Worm (Caenorhabditis elegans) whole organism, late embryonic: Measurements from ENCODE around the gene Y75B12B.10.
"Not testable (repeated sequence)": the region's sequence is repeated elsewhere in the genome, so short reads cannot be mapped to it uniquely, and the experiment has no call there.

Experiments
- C08G9.2 ChIP-seq: sonication (generic microtip); optimal IDR thresholded peaks from 2 replicates; lab custom pipeline; 2016; ENCODE audit warnings: mild to moderate bottlenecking, missing genetic modification characterization, moderate library complexity, missing compliant biosample characterization
- C38D4.7 ChIP-seq: fragments of 200-800 bp; sonication (Bioruptor generic); optimal IDR thresholded peaks from 2 replicates; lab custom pipeline; 2018; ENCODE audit warnings: mild to moderate bottlenecking, missing genetic modification characterization, moderate library complexity, missing compliant biosample characterization
- T23F11.4 ChIP-seq: fragments of 200-800 bp; sonication (Bioruptor generic); optimal IDR thresholded peaks from 2 replicates; lab custom pipeline; 2018; ENCODE audit warnings: mild to moderate bottlenecking, missing genetic modification characterization, missing compliant biosample characterization
- ceh-18 ChIP-seq: sonication (generic microtip); optimal IDR thresholded peaks from 2 replicates; lab custom pipeline; 2016; ENCODE audit warnings: missing genetic modification characterization, missing compliant biosample characterization
- ceh-19 ChIP-seq: fragments of 200-800 bp; sonication (Bioruptor generic); optimal IDR thresholded peaks from 2 replicates; lab custom pipeline; 2018; ENCODE audit warnings: mild to moderate bottlenecking, missing genetic modification characterization, missing compliant biosample characterization
- ceh-31 ChIP-seq: sonication (generic microtip); optimal IDR thresholded peaks from 2 replicates; lab custom pipeline; 2016; ENCODE audit warnings: missing genetic modification characterization, missing compliant biosample characterization
- ceh-34 ChIP-seq: sonication (generic microtip); optimal IDR thresholded peaks from 2 replicates; lab custom pipeline; 2016; ENCODE audit warnings: mild to moderate bottlenecking, missing genetic modification characterization, missing compliant biosample characterization
- ceh-9 ChIP-seq: sonication (generic microtip); optimal IDR thresholded peaks from 2 replicates; lab custom pipeline; 2016; ENCODE audit warnings: mild to moderate bottlenecking, missing genetic modification characterization, inconsistent platforms, missing compliant biosample characterization
- che-1 ChIP-seq: sonication (generic microtip); optimal IDR thresholded peaks from 2 replicates; lab custom pipeline; 2016; ENCODE audit warnings: mild to moderate bottlenecking, missing genetic modification characterization, missing compliant biosample characterization
- hlh-13 ChIP-seq: fragments of 200-800 bp; sonication (Bioruptor generic); optimal IDR thresholded peaks from 2 replicates; lab custom pipeline; 2018; ENCODE audit warnings: mild to moderate bottlenecking, missing genetic modification characterization, missing compliant biosample characterization
- hlh-15 ChIP-seq: sonication (generic microtip); optimal IDR thresholded peaks from 2 replicates; lab custom pipeline; 2016; ENCODE audit warnings: missing genetic modification characterization, missing compliant biosample characterization
- hlh-6 ChIP-seq: sonication (generic microtip); optimal IDR thresholded peaks from 2 replicates; lab custom pipeline; 2016; ENCODE audit warnings: missing genotype, missing genetic modification characterization, missing compliant biosample characterization
- madf-2 ChIP-seq: sonication (generic microtip); optimal IDR thresholded peaks from 2 replicates; lab custom pipeline; 2017; ENCODE audit warnings: missing genetic modification characterization, missing compliant biosample characterization
- nhr-11 ChIP-seq: fragments of 150-350 bp; optimal IDR thresholded peaks from 2 replicates; lab custom pipeline; 2014; ENCODE audit warnings: missing biosample characterization, missing genetic modification characterization
- nhr-232 ChIP-seq: sonication (generic microtip); optimal IDR thresholded peaks from 2 replicates; lab custom pipeline; 2016; ENCODE audit warnings: missing genetic modification characterization, missing compliant biosample characterization
- pha-4 ChIP-seq: fragments of 150-350 bp; optimal IDR thresholded peaks from 2 replicates; lab custom pipeline; 2018; ENCODE audit warnings: missing biosample characterization, missing genetic modification reagents, missing genetic modification characterization
- ref-2 ChIP-seq: sonication (generic microtip); optimal IDR thresholded peaks from 2 replicates; lab custom pipeline; 2016; ENCODE audit warnings: missing genetic modification characterization, missing compliant biosample characterization
- sox-2 ChIP-seq: fragments of 200-800 bp; sonication (Bioruptor generic); IDR thresholded peaks from 2 replicates; pipeline ENCODE4 v1.3.6; 2022; ENCODE audit warnings: missing genetic modification reagents, missing genetic modification characterization, missing compliant biosample characterization
- ttx-3 ChIP-seq: sonication (generic microtip); optimal IDR thresholded peaks from 2 replicates; lab custom pipeline; 2016; ENCODE audit warnings: missing genetic modification reagents, missing genetic modification characterization, missing compliant biosample characterization
- unc-55 ChIP-seq: sonication (generic microtip); optimal IDR thresholded peaks from 2 replicates; lab custom pipeline; 2017; ENCODE audit warnings: missing biosample characterization, missing genetic modification reagents, missing genetic modification characterization
- ztf-16 ChIP-seq: sonication (generic microtip); optimal IDR thresholded peaks from 2 replicates; lab custom pipeline; 2017; ENCODE audit warnings: missing genetic modification characterization, missing compliant biosample characterization

The Y75B12B.10 gene

DNA sequence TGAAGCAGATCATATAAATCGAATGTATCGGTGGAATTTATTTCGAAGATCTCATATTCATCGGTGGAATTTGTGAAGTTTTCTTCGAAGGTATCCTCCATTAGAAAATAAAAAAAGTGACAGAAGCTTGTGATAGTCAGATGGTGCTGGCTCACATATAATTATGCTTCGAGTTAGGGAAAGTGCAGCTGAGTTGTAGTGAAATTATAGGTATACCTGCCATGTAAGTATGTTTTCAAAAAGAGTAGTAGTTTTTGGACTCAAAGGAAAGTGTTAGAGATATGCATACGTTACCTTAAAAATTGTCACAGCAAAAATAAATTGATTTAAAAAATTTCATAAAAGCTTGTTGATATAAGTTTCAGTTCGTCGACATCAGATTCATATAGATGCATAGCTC, 40.3 kb downstream of the Y75B12B.10 start, which contains the start of gene srw-11:
srw-11 (minus strand) TSS at position 101 of the 400 bp plus-strand sequence.
- no peak for TF ChIP-seq ceh-19 (GFP tag; lab: Kevin White, UChicago)
- TF ChIP-seq nhr-232 (tag; lab: Kevin White, UChicago), result no peak
- TF ChIP-seq C38D4.7 (GFP tag; lab: Kevin White, UChicago), result no peak
- TF ChIP-seq ref-2, result no peak
- TF ChIP-seq unc-55 (GFP tag; lab: Kevin White, UChicago), result no peak
- TF ChIP-seq ceh-9, result no peak
- TF ChIP-seq C08G9.2 (tag; lab: Kevin White, UChicago), result no peak
- TF ChIP-seq nhr-11, result no peak
- no peak for TF ChIP-seq T23F11.4 (GFP tag; lab: Kevin White, UChicago)
- no peak for TF ChIP-seq ztf-16 (tag; lab: Kevin White, UChicago)
- TF ChIP-seq ceh-18 (tag; lab: Kevin White, UChicago), result no peak

DNA sequence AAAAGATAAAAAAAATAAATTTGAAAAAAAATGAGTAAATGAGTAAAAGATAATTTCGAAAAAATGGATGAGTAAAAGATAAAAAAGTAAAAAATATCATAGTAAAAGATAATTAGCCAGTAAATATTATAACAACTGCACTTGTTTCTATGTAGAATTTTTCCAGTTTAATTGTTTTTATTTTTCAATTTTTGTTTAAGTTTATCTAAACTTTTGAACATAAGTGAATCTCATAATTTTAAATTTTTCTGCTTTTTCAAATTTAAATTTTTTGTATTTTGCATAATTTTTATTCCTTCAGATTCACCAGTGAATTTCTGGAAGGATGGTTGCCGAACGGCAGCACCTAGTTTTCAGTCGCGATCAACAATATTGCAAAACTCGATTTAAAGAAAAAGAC, 41.4 kb downstream of the Y75B12B.10 start, which contains the start of gene chil-12:
chil-12 (plus strand) TSS at position 301 of the 400 bp plus-strand sequence.
- TF ChIP-seq ceh-31 (tag; lab: Kevin White, UChicago), result no peak
- TF ChIP-seq che-1, result no peak
- TF ChIP-seq sox-2, result no peak
- TF ChIP-seq ceh-34, result no peak
- TF ChIP-seq C38D4.7 (GFP tag; lab: Kevin White, UChicago), result no peak
- TF ChIP-seq ztf-16 (tag; lab: Kevin White, UChicago), result no peak
- TF ChIP-seq ceh-9, result no peak
- TF ChIP-seq ttx-3, result no peak
- TF ChIP-seq madf-2 (tag; lab: Kevin White, UChicago), result no peak
- TF ChIP-seq hlh-15 (tag; lab: Kevin White, UChicago), result no peak

DNA sequence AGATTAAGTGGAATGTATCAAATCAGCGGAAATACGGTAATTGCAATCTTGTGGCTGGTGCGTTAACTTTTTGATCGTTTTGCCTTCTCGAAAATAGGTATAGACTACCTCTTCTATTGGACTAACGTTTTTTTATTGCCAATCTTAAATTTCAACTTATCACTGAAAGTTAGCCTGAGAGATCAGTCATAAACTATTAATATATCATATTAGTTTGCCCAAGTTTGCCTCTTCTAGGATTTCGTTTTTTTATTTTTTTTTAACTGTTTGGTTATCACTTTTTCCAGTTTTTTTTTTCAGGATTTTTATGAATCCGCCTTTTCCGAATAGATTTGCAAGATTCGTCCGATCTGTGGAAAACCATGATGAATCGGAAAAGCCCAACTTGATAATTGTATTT, 44.6 kb downstream of the Y75B12B.10 start, which contains the start of gene kin-30:
kin-30 (plus strand) TSS at position 301 of the 400 bp plus-strand sequence.
- TF ChIP-seq ceh-31 (tag; lab: Kevin White, UChicago), result no peak

DNA sequence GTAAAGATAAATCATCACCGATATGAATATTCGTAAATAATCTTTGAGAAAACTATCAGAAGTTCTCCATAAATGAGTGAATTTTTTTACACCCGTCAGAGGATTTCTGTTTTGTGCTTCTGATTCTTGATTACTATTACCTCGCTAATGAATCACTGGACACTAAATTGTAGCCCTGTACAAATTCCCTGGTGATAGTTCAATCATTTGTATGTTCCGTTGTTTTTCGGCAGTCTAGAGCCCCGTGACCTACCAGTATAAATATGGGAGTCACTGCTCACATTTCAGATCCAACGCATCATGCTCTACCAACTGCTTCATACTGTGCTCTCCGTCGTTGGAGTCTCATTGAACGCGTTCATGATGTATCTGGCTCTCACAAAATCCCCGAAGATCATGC, 50.4 kb downstream of the Y75B12B.10 start, which contains the start of gene srd-28:
srd-28 (plus strand) TSS at position 301 of the 400 bp plus-strand sequence.
- not testable (repeated sequence) for TF ChIP-seq pha-4 (tag; lab: Kevin White, UChicago); hlh-6 (tag; lab: Kevin White, UChicago); hlh-13 (GFP tag; lab: Kevin White, UChicago)
